Fruit fly (Drosophila melanogaster): ENCODE measurements around the gene CG34135.

Gene CG34135

DNA sequence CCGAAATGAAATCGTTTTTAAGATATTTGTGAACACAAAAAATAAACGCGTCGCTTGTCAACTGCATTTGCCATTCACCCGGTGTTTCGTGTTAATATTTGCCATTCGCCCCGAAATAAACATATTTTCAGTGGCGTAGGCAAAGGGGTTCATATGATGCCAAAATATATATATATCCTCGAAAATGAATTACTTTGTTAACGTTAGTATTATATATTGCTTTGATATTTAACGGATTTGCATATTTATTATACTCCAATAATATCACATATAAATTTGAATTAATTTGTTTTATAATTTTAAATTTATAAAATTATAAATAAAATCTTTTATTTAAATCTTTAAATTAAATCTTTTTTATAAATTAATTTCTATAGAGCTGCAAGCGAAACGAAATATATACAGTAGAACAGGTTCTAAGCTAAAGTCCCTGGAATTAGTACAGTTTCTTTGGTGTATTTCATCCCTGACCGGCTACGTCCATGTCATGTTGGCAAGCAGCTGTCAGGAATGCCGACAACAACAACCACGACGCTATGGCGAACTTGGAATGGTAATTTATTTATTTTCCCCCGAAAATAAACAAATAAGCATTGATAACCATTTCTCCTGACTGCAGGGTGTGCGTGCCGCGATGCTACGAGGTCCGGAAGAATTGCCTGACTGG is 36.3 kb downstream of the CG34135 start, which contains the start of the genes M1BP and CG8202:
M1BP (minus strand) TSS at position 102 of the 667 bp plus-strand sequence.
CG8202 (plus strand) TSS at position 495 of the 667 bp plus-strand sequence.
- no peak for TF ChIP-seq CG32264 (GFP tag; optimal IDR thresholded peaks at IDR 0.05)
- peak; percentile 86 for TF ChIP-seq rgr (GFP tag; optimal IDR thresholded peaks at IDR 0.05)
- TF ChIP-seq usp (GFP tag; optimal IDR thresholded peaks at IDR 0.05) = no peak
- TF ChIP-seq OdsH (GFP tag; optimal IDR thresholded peaks at IDR 0.05) = peak; percentile 83
- TF ChIP-seq woc (GFP tag; optimal IDR thresholded peaks at IDR 0.05) = peak; percentile 63
- peak; percentile 32 for TF ChIP-seq jim (GFP tag; optimal IDR thresholded peaks at IDR 0.05)
- TF ChIP-seq Dfd (GFP tag; optimal IDR thresholded peaks at IDR 0.05) = no peak
- TF ChIP-seq Sp1 (GFP tag; optimal IDR thresholded peaks at IDR 0.05) = peak; percentile 92
- TF ChIP-seq Mio (GFP tag; optimal IDR thresholded peaks at IDR 0.05) = peak; percentile 44
- peak; percentile 64 for TF ChIP-seq br (GFP tag; optimal IDR thresholded peaks at IDR 0.05)
- TF ChIP-seq sv (GFP tag; optimal IDR thresholded peaks at IDR 0.05) = peak; percentile 44
- peak; percentile 70 for TF ChIP-seq Hnf4 (GFP tag; optimal IDR thresholded peaks at IDR 0.05)
- no peak for TF ChIP-seq N (GFP tag; optimal IDR thresholded peaks at IDR 0.05)
- TF ChIP-seq Hr83 (GFP tag; optimal IDR thresholded peaks at IDR 0.05; ENCODE audit: poor library complexity, severe bottlenecking) = peak; percentile 58
- TF ChIP-seq fru (GFP tag; optimal IDR thresholded peaks at IDR 0.05) = peak; percentile 75
- TF ChIP-seq Abd-B (GFP tag; optimal IDR thresholded peaks at IDR 0.05) = no peak
- peak; percentile 42 for TF ChIP-seq Myc (optimal IDR thresholded peaks at IDR 0.05)
- no peak for TF ChIP-seq Rel (GFP tag; optimal IDR thresholded peaks at IDR 0.05)
- peak; percentile 65 for TF ChIP-seq Rel (tag; optimal IDR thresholded peaks at IDR 0.05)
- peak in 1 of 2 experiments; percentile 89 for TF ChIP-seq foxo (GFP tag; optimal IDR thresholded peaks at IDR 0.05)
- TF ChIP-seq pan (optimal IDR thresholded peaks at IDR 0.05) = no peak
- no peak for TF ChIP-seq Dif (GFP tag; optimal IDR thresholded peaks at IDR 0.05; ENCODE audit: partially characterized antibody)
- no peak for TF ChIP-seq CrebA (GFP tag; optimal IDR thresholded peaks at IDR 0.05; ENCODE audit: borderline replicate concordance)
- peak; percentile 74 for TF ChIP-seq h (GFP tag; optimal IDR thresholded peaks at IDR 0.05)
- peak; percentile 41 for TF ChIP-seq sage (GFP tag; optimal IDR thresholded peaks at IDR 0.05)
- no peak for TF ChIP-seq brk (GFP tag; optimal IDR thresholded peaks at IDR 0.05)
- peak; percentile 87 for TF ChIP-seq dmrt93B (GFP tag; optimal IDR thresholded peaks at IDR 0.05)
- peak; percentile 88 for TF ChIP-seq psq (GFP tag; optimal IDR thresholded peaks at IDR 0.05)
- TF ChIP-seq CG9705 (GFP tag; optimal IDR thresholded peaks at IDR 0.05) = peak; percentile 78
- TF ChIP-seq tai (GFP tag; optimal IDR thresholded peaks at IDR 0.05) = no peak
- peak; percentile 59 for TF ChIP-seq ey (GFP tag; optimal IDR thresholded peaks at IDR 0.05)
- TF ChIP-seq Hr78 (GFP tag; optimal IDR thresholded peaks at IDR 0.05) = no peak
- no peak for TF ChIP-seq Vsx2 (GFP tag; optimal IDR thresholded peaks at IDR 0.05; ENCODE audit: partially characterized antibody)
- peak; percentile 91 for TF ChIP-seq HLH106 (tag; optimal IDR thresholded peaks at IDR 0.05)
- TF ChIP-seq Jra (GFP tag; optimal IDR thresholded peaks at IDR 0.05) = peak; percentile 44
- peak; percentile 35 for TF ChIP-seq dsf (GFP tag; optimal IDR thresholded peaks at IDR 0.05; ENCODE audit: borderline replicate concordance)

dm6 chr3R:8729542-8729941 is 38.4 kb downstream of the CG34135 start, which contains the start of gene ranshi:
TSS of gene ranshi (minus strand) at chr3R:8729693.
- TF ChIP-seq GATAd (GFP tag; optimal IDR thresholded peaks at IDR 0.05) = no peak

- no peak for TF ChIP-seq Rel (GFP tag; optimal IDR thresholded peaks at IDR 0.05)
- peak; percentile 97 for TF ChIP-seq Rel (tag; optimal IDR thresholded peaks at IDR 0.05)
- TF ChIP-seq dmrt93B (GFP tag; optimal IDR thresholded peaks at IDR 0.05) = no peak
- TF ChIP-seq woc (GFP tag; optimal IDR thresholded peaks at IDR 0.05) = no peak
- TF ChIP-seq OdsH (GFP tag; optimal IDR thresholded peaks at IDR 0.05) = peak; percentile 1
- TF ChIP-seq Jra (GFP tag; optimal IDR thresholded peaks at IDR 0.05) = no peak
- TF ChIP-seq ey (GFP tag; optimal IDR thresholded peaks at IDR 0.05) = peak; percentile 18
- TF ChIP-seq dl (GFP tag; optimal IDR thresholded peaks at IDR 0.05; ENCODE audit: insufficient read depth in 1 of 2, partially characterized antibody in 2 of 2) = no peak
- TF ChIP-seq Hr83 (GFP tag; optimal IDR thresholded peaks at IDR 0.05; ENCODE audit: poor library complexity, severe bottlenecking) = peak; percentile 79
- TF ChIP-seq brk (GFP tag; optimal IDR thresholded peaks at IDR 0.05) = no peak
Measured at dm6 chr3R:8726632-8727031, 41.4 kb downstream of the CG34135 start, which contains the start of gene CG8159. TSS of gene CG8159 (plus strand) at chr3R:8726854.
